Fruit fly (Drosophila melanogaster) whole organism, embryonic: ENCODE results near the gene Mekk1.

Experiments used
- Abd-B ChIP-seq: fragments of 200-800 bp; sonication (Bioruptor generic); optimal IDR thresholded peaks from 2 replicates; lab custom pipeline; 2018; ENCODE audit warnings: missing biosample characterization, mild to moderate bottlenecking, missing genetic modification characterization, moderate library complexity
- CG11247 ChIP-seq: fragments of 200-800 bp; sonication (Bioruptor generic); IDR thresholded peaks from 2 replicates; pipeline ENCODE4 v1.3.6; 2022; ENCODE audit warnings: missing biosample characterization, missing genetic modification characterization
- CG13894 ChIP-seq: fragments of 200-800 bp; sonication (Bioruptor generic); optimal IDR thresholded peaks from 3 replicates; lab custom pipeline; 2018; ENCODE audit warnings: missing biosample characterization, mild to moderate bottlenecking, missing genetic modification characterization, moderate library complexity
- CG14441 ChIP-seq: fragments of 200-800 bp; sonication (Bioruptor generic); IDR thresholded peaks from 2 replicates; pipeline ENCODE4 v1.3.6; 2022; ENCODE audit warnings: missing biosample characterization, missing genetic modification characterization
- CG14667 ChIP-seq: fragments of 200-800 bp; sonication (Bioruptor generic); IDR thresholded peaks from 2 replicates; pipeline ENCODE4 v1.3.6; 2022; ENCODE audit warnings: missing biosample characterization, missing genetic modification characterization
- CG15011 ChIP-seq: fragments of 200-800 bp; sonication (Bioruptor generic); optimal IDR thresholded peaks from 3 replicates; lab custom pipeline; 2018; ENCODE audit warnings: missing biosample characterization, mild to moderate bottlenecking, missing genetic modification characterization
- CG1603 ChIP-seq: fragments of 200-800 bp; sonication (Bioruptor generic); optimal IDR thresholded peaks from 2 replicates; lab custom pipeline; 2019; ENCODE audit warnings: missing biosample characterization, mild to moderate bottlenecking, missing genetic modification characterization, moderate library complexity
- CG16779 ChIP-seq: fragments of 200-800 bp; sonication (Bioruptor generic); IDR thresholded peaks from 2 replicates; pipeline ENCODE4 v1.3.6; 2022; ENCODE audit warnings: missing biosample characterization, missing genetic modification characterization
- CG2120 ChIP-seq: fragments of 200-800 bp; sonication (Bioruptor generic); optimal IDR thresholded peaks from 3 replicates; lab custom pipeline; 2016; ENCODE audit warnings: missing biosample characterization, missing genetic modification characterization
- CG3847 ChIP-seq: fragments of 200-800 bp; sonication (Bioruptor generic); IDR thresholded peaks from 2 replicates; pipeline ENCODE4 v1.3.6; 2022; ENCODE audit warnings: missing biosample characterization, missing genetic modification characterization
- CG3995 ChIP-seq: fragments of 200-800 bp; sonication (Bioruptor generic); optimal IDR thresholded peaks from 3 replicates; lab custom pipeline; 2016; ENCODE audit warnings: missing biosample characterization, missing genetic modification characterization
- CG6765 ChIP-seq: fragments of 200-800 bp; sonication (Bioruptor generic); optimal IDR thresholded peaks from 3 replicates; lab custom pipeline; 2017; ENCODE audit warnings: missing biosample characterization, mild to moderate bottlenecking, missing genetic modification characterization
- CrebB ChIP-seq: fragments of 200-800 bp; sonication (Bioruptor generic); optimal IDR thresholded peaks from 3 replicates; lab custom pipeline; 2018; ENCODE audit warnings: missing biosample characterization, mild to moderate bottlenecking, missing genetic modification characterization
- Dek ChIP-seq: fragments of 200-800 bp; sonication (Bioruptor generic); optimal IDR thresholded peaks from 3 replicates; lab custom pipeline; 2019; ENCODE audit warnings: missing biosample characterization, mild to moderate bottlenecking, missing genetic modification characterization, moderate library complexity
- Dll ChIP-seq: fragments of 200-800 bp; sonication (Bioruptor generic); IDR thresholded peaks from 4 replicates; pipeline ENCODE4 v1.3.6; 2022; ENCODE audit warnings: missing biosample characterization, missing genetic modification characterization; ENCODE audit not compliant: partially characterized antibody
- Dref ChIP-seq: fragments of 200-800 bp; sonication (Bioruptor generic); IDR thresholded peaks from 2 replicates; pipeline ENCODE4 v1.3.6; 2022; ENCODE audit warnings: missing biosample characterization, missing genetic modification characterization
- Ets65A ChIP-seq: fragments of 200-800 bp; sonication (Bioruptor generic); peaks from one replicate; lab custom pipeline; 2016; ENCODE audit warnings: missing biosample characterization, missing genetic modification characterization
- Ets97D ChIP-seq: fragments of 200-800 bp; sonication (Bioruptor generic); optimal IDR thresholded peaks from 3 replicates; lab custom pipeline; 2016; ENCODE audit warnings: missing biosample characterization, missing genetic modification characterization
- HHEX ChIP-seq: fragments of 200-800 bp; sonication (Bioruptor generic); optimal IDR thresholded peaks from 3 replicates; lab custom pipeline; 2017; ENCODE audit warnings: missing biosample characterization, mild to moderate bottlenecking, missing genetic modification characterization, missing genetic modification reagents
- NC2β ChIP-seq: fragments of 200-800 bp; sonication (Bioruptor generic); optimal IDR thresholded peaks from 2 replicates; lab custom pipeline; 2016; ENCODE audit warnings: missing biosample characterization, missing genetic modification characterization
- Nf-YB ChIP-seq: fragments of 200-800 bp; sonication (Bioruptor generic); optimal IDR thresholded peaks from 3 replicates; lab custom pipeline; 2019; ENCODE audit warnings: missing biosample characterization, mild to moderate bottlenecking, missing genetic modification characterization, moderate library complexity
- PHDP ChIP-seq: fragments of 200-800 bp; sonication (Bioruptor generic); optimal IDR thresholded peaks from 3 replicates; lab custom pipeline; 2018; ENCODE audit warnings: missing biosample characterization, mild to moderate bottlenecking, missing genetic modification characterization, moderate library complexity
- Ravus ChIP-seq: fragments of 200-800 bp; sonication (Bioruptor generic); IDR thresholded peaks from 2 replicates; pipeline ENCODE4 v1.3.6; 2022; ENCODE audit warnings: missing biosample characterization, missing genetic modification characterization
- aop ChIP-seq: fragments of 200-800 bp; sonication (Bioruptor generic); IDR thresholded peaks from 2 replicates; pipeline ENCODE4 v1.3.6; 2022; ENCODE audit warnings: missing biosample characterization, missing genetic modification characterization
- cas ChIP-seq: fragments of 200-800 bp; sonication (Bioruptor generic); IDR thresholded peaks from 2 replicates; pipeline ENCODE4 v1.3.6; 2022; ENCODE audit warnings: missing biosample characterization, missing genetic modification characterization
- chif ChIP-seq, 2 experiments: fragments of 200-800 bp; sonication (Bioruptor generic); optimal IDR thresholded peaks; 3 replicates each; lab custom pipeline; 2016; ENCODE audit warnings: missing biosample characterization in 2 of 2, missing genetic modification characterization in 2 of 2
- corto ChIP-seq: fragments of 200-800 bp; sonication (Bioruptor generic); optimal IDR thresholded peaks from 2 replicates; lab custom pipeline; 2016; ENCODE audit warnings: missing biosample characterization, mild to moderate bottlenecking, missing genetic modification characterization, moderate library complexity
- cwo ChIP-seq: fragments of 200-800 bp; sonication (Bioruptor generic); optimal IDR thresholded peaks from 3 replicates; lab custom pipeline; 2017; ENCODE audit warnings: missing biosample characterization, missing genetic modification characterization, mild to moderate bottlenecking, moderate library complexity, missing genetic modification reagents
- danr ChIP-seq: fragments of 200-800 bp; sonication (Bioruptor generic); IDR thresholded peaks from 2 replicates; pipeline ENCODE4 v1.3.6; 2022; ENCODE audit warnings: missing biosample characterization, missing genetic modification characterization
- dati ChIP-seq: fragments of 200-800 bp; sonication (Bioruptor generic); IDR thresholded peaks from 2 replicates; pipeline ENCODE4 v1.3.6; 2022; ENCODE audit warnings: missing biosample characterization, missing genetic modification characterization
- dysf ChIP-seq: fragments of 200-800 bp; sonication (Bioruptor generic); IDR thresholded peaks from 3 replicates; pipeline ENCODE4 v1.3.6; 2022; ENCODE audit warnings: missing biosample characterization, missing genetic modification characterization
- exex ChIP-seq: fragments of 200-800 bp; sonication (Bioruptor generic); optimal IDR thresholded peaks from 4 replicates; lab custom pipeline; 2018; ENCODE audit warnings: missing biosample characterization, mild to moderate bottlenecking, missing genetic modification characterization, moderate library complexity
- ftz-f1 ChIP-seq: fragments of 200-800 bp; sonication (Bioruptor generic); optimal IDR thresholded peaks from 2 replicates; lab custom pipeline; 2016; ENCODE audit warnings: missing biosample characterization, missing genetic modification characterization
- gcm ChIP-seq: fragments of 200-800 bp; sonication (Bioruptor generic); optimal IDR thresholded peaks from 2 replicates; lab custom pipeline; 2019; ENCODE audit warnings: missing biosample characterization, mild to moderate bottlenecking, missing genetic modification characterization, moderate library complexity
- grn ChIP-seq: fragments of 200-800 bp; sonication (Bioruptor generic); optimal IDR thresholded peaks from 3 replicates; lab custom pipeline; 2017; ENCODE audit warnings: missing biosample characterization, missing genetic modification characterization
- ham ChIP-seq: fragments of 200-800 bp; sonication (Bioruptor generic); IDR thresholded peaks from 2 replicates; pipeline ENCODE4 v1.3.6; 2022; ENCODE audit warnings: missing biosample characterization, missing genetic modification characterization
- ind ChIP-seq: fragments of 200-800 bp; sonication (Bioruptor generic); optimal IDR thresholded peaks from 3 replicates; lab custom pipeline; 2016; ENCODE audit warnings: missing biosample characterization, missing genetic modification characterization
- inv ChIP-seq: fragments of 200-800 bp; sonication (Bioruptor generic); IDR thresholded peaks from 2 replicates; pipeline ENCODE4 v1.3.6; 2022; ENCODE audit warnings: missing biosample characterization, missing genetic modification characterization; ENCODE audit not compliant: partially characterized antibody
- lab ChIP-seq: fragments of 200-800 bp; sonication (Bioruptor generic); optimal IDR thresholded peaks from 3 replicates; lab custom pipeline; 2017; ENCODE audit warnings: missing biosample characterization, missing genetic modification characterization, mild to moderate bottlenecking, moderate library complexity, missing genetic modification reagents
- lilli ChIP-seq: fragments of 200-800 bp; sonication (Bioruptor generic); optimal IDR thresholded peaks from 3 replicates; lab custom pipeline; 2016; ENCODE audit warnings: missing biosample characterization, missing genetic modification characterization
- mirr ChIP-seq: fragments of 200-800 bp; sonication (Bioruptor generic); optimal IDR thresholded peaks from 3 replicates; lab custom pipeline; 2018; ENCODE audit warnings: missing biosample characterization, mild to moderate bottlenecking, missing genetic modification characterization
- otp ChIP-seq: fragments of 200-800 bp; sonication (Bioruptor generic); IDR thresholded peaks from 3 replicates; pipeline ENCODE4, ENCODE4 v1.3.6; 2022; ENCODE audit warnings: missing biosample characterization, missing genetic modification characterization
- psq ChIP-seq: fragments of 200-800 bp; sonication (Bioruptor generic); optimal IDR thresholded peaks from 2 replicates; lab custom pipeline; 2017; ENCODE audit warnings: missing biosample characterization, missing genetic modification characterization
- run ChIP-seq: fragments of 200-800 bp; sonication (Bioruptor generic); optimal IDR thresholded peaks from 3 replicates; lab custom pipeline; 2018; ENCODE audit warnings: missing biosample characterization, mild to moderate bottlenecking, missing genetic modification characterization
- scrt ChIP-seq: fragments of 200-800 bp; sonication (Bioruptor generic); optimal IDR thresholded peaks from 2 replicates; lab custom pipeline; 2018; ENCODE audit warnings: missing biosample characterization, mild to moderate bottlenecking, missing genetic modification characterization, moderate library complexity
- sim ChIP-seq: fragments of 200-800 bp; sonication (Bioruptor generic); IDR thresholded peaks from 2 replicates; pipeline ENCODE4 v1.3.6; 2022; ENCODE audit warnings: missing biosample characterization, missing genetic modification characterization
- slou ChIP-seq: fragments of 200-800 bp; sonication (Bioruptor generic); optimal IDR thresholded peaks from 3 replicates; lab custom pipeline; 2016; ENCODE audit warnings: missing biosample characterization, missing genetic modification characterization
- slp2 ChIP-seq: fragments of 200-800 bp; sonication (Bioruptor generic); optimal IDR thresholded peaks from 2 replicates; lab custom pipeline; 2016; ENCODE audit warnings: missing biosample characterization, missing genetic modification characterization
- sob ChIP-seq: fragments of 200-800 bp; sonication (Bioruptor generic); IDR thresholded peaks from 2 replicates; pipeline ENCODE4 v1.3.6; 2022; ENCODE audit warnings: missing biosample characterization, missing genetic modification characterization
- stc ChIP-seq: fragments of 200-800 bp; sonication (Bioruptor generic); IDR thresholded peaks from 2 replicates; pipeline ENCODE4 v1.3.6; 2022; ENCODE audit warnings: missing biosample characterization, missing genetic modification characterization
- ttk ChIP-seq: fragments of 200-800 bp; sonication (Bioruptor generic); IDR thresholded peaks from 2 replicates; pipeline ENCODE4 v2.1.2; 2022; ENCODE audit warnings: missing biosample characterization, missing genetic modification characterization

Mekk1 gene

DNA sequence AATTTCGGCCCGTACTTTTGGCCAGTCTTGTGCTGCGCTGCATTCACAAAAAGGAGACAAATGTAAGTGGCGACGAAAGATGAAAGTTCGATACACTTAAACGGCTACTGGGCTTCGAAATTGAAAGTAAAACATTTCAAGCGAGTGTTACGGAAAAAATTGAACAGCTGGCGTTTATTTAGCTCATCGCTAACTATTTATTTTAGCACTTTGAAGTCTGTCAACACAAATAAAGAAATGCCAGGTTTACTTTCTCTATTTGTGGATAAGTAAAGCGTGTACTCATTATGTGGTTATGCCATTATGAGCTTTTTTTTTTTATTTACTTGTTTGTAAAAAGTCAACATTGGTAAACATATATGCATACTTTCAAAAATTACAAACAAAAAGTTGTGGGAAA, 42.3 kb upstream of the Mekk1 start (continued):
- TF ChIP-seq otp (GFP tag; lab: Robert Waterston, UW) (peak; percentile 29; the same call in 1 of the 3 replicates), inv (no peak), Nf-YB (peak; percentile 5), PHDP (tag; lab: Kevin White, UChicago) (peak; percentile 66), CG3995 (peak; percentile 16)
- TF ChIP-seq, all 482 proteins: peak for 60

DNA sequence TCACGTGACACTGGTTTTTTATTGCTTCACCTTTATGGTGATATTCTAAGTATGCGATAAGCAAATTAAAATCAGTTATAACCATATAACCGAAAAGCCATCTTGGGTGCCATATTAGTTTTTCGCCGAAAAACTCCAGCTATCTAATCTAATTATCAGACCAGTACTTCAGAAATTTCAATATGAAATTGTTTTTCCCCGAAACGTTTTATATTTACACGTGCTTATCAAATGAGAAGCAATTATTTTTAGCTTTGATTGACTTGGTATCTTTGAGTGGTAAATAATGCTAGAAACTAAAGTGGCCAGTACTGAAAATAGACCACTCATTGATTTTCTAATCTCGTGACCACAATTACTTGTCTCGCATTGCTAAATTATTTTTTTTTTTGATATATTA, 39.8 kb upstream of the Mekk1 start:
- no peak for TF ChIP-seq CG11247 (GFP tag; lab: Robert Waterston, UW)
- no peak for TF ChIP-seq cas (GFP tag; lab: Robert Waterston, UW)
- no peak for TF ChIP-seq psq (GFP tag; lab: Kevin White, UChicago)
- TF ChIP-seq ttk (GFP tag; lab: Robert Waterston, UW) = no peak
- TF ChIP-seq ind (GFP tag; lab: Kevin White, UChicago) = no peak
- peak; percentile 87 for TF ChIP-seq cwo (GFP tag; lab: Kevin White, UChicago)
- TF ChIP-seq corto (GFP tag; lab: Kevin White, UChicago) = no peak
- TF ChIP-seq sob = no peak
- TF ChIP-seq lilli = no peak
- no peak for TF ChIP-seq CG16779 (GFP tag; lab: Robert Waterston, UW)
- TF ChIP-seq sim (GFP tag; lab: Robert Waterston, UW) = no peak
- no peak for TF ChIP-seq Abd-B (GFP tag; lab: Kevin White, UChicago)
- no peak for TF ChIP-seq CG2120 (GFP tag; lab: Kevin White, UChicago)
- no peak for TF ChIP-seq CG1603 (tag; lab: Kevin White, UChicago)
- peak; percentile 90 for TF ChIP-seq mirr (GFP tag; lab: Kevin White, UChicago)
- TF ChIP-seq CG6765 = no peak
- no peak for TF ChIP-seq lab (GFP tag; lab: Kevin White, UChicago)
- no peak for TF ChIP-seq aop (GFP tag; lab: Robert Waterston, UW)
- no peak for TF ChIP-seq dysf (GFP tag; lab: Robert Waterston, UW)
- no peak for TF ChIP-seq CG13894 (tag; lab: Kevin White, UChicago)
- no peak for TF ChIP-seq NC2β (GFP tag; lab: Kevin White, UChicago)
- TF ChIP-seq CG3847 = no peak
- no peak for TF ChIP-seq ftz-f1
- no peak for TF ChIP-seq danr (GFP tag; lab: Robert Waterston, UW)
- no peak for TF ChIP-seq Dll
- TF ChIP-seq stc = no peak
- no peak for TF ChIP-seq scrt (GFP tag; lab: Kevin White, UChicago)
- no peak for TF ChIP-seq Dek (tag; lab: Kevin White, UChicago)
- TF ChIP-seq CG14667 = no peak
- TF ChIP-seq slp2 (GFP tag; lab: Kevin White, UChicago) = no peak
- TF ChIP-seq CrebB (tag; lab: Kevin White, UChicago) = no peak
- no peak for TF ChIP-seq inv
- TF ChIP-seq Ets97D = no peak
- no peak for TF ChIP-seq chif (GFP tag; optimal IDR thresholded peaks at IDR 0.05; lab: Kevin White, UChicago)
- no peak for TF ChIP-seq dati
- TF ChIP-seq exex = peak; percentile 96
- no peak for TF ChIP-seq ham (GFP tag; lab: Robert Waterston, UW)
- TF ChIP-seq gcm (GFP tag; lab: Kevin White, UChicago) = no peak
- no peak for TF ChIP-seq CG15011
- no peak for TF ChIP-seq Ets65A (GFP tag; lab: Kevin White, UChicago)
- TF ChIP-seq slou (GFP tag; lab: Kevin White, UChicago) = no peak
- no peak for TF ChIP-seq HHEX (GFP tag; lab: Kevin White, UChicago)
- no peak for TF ChIP-seq Ravus (GFP tag; lab: Robert Waterston, UW)
- peak; percentile 7 for TF ChIP-seq run (tag; lab: Kevin White, UChicago)
- TF ChIP-seq grn = peak; percentile 47
- TF ChIP-seq CG14441 (GFP tag; lab: Robert Waterston, UW) = no peak
- no peak for TF ChIP-seq Dref (GFP tag; lab: Robert Waterston, UW)
